Worm (Caenorhabditis elegans) whole organism, late embryonic: ENCODE results near the gene srx-54.

Experiments
- F13H6.1 ChIP-seq: sonication (generic microtip); optimal IDR thresholded peaks from 2 replicates; lab custom pipeline; 2016; ENCODE audit warnings: missing genetic modification characterization, missing compliant biosample characterization
- K02D7.2 ChIP-seq: sonication (generic microtip); optimal IDR thresholded peaks from 2 replicates; lab custom pipeline; 2017; ENCODE audit warnings: mild to moderate bottlenecking, missing genetic modification characterization, missing compliant biosample characterization
- ahr-1 ChIP-seq: sonication (generic microtip); optimal IDR thresholded peaks from 2 replicates; lab custom pipeline; 2016; ENCODE audit warnings: missing genetic modification characterization, missing compliant biosample characterization
- ceh-19 ChIP-seq: fragments of 200-800 bp; sonication (Bioruptor generic); optimal IDR thresholded peaks from 2 replicates; lab custom pipeline; 2018; ENCODE audit warnings: mild to moderate bottlenecking, missing genetic modification characterization, missing compliant biosample characterization
- ceh-22 ChIP-seq: sonication (generic microtip); optimal IDR thresholded peaks from 2 replicates; lab custom pipeline; 2017; ENCODE audit warnings: missing biosample characterization, missing genetic modification characterization
- ceh-24 ChIP-seq: sonication (generic microtip); optimal IDR thresholded peaks from 2 replicates; lab custom pipeline; 2016; ENCODE audit warnings: mild to moderate bottlenecking, missing genetic modification characterization, missing compliant biosample characterization
- ceh-48 ChIP-seq: sonication (generic microtip); optimal IDR thresholded peaks from 2 replicates; lab custom pipeline; 2016; ENCODE audit warnings: missing genetic modification characterization, inconsistent platforms, missing compliant biosample characterization
- ceh-6 ChIP-seq: fragments of 200-800 bp; sonication (Bioruptor generic); optimal IDR thresholded peaks from 2 replicates; lab custom pipeline; 2018; ENCODE audit warnings: mild to moderate bottlenecking, missing genetic modification characterization, missing compliant biosample characterization
- che-1 ChIP-seq: sonication (generic microtip); optimal IDR thresholded peaks from 2 replicates; lab custom pipeline; 2016; ENCODE audit warnings: mild to moderate bottlenecking, missing genetic modification characterization, missing compliant biosample characterization
- elt-2 ChIP-seq: sonication (generic microtip); optimal IDR thresholded peaks from 2 replicates; lab custom pipeline; 2016; ENCODE audit warnings: missing genetic modification reagents, missing genetic modification characterization, missing compliant biosample characterization
- fkh-10 ChIP-seq: fragments of 150-350 bp; optimal IDR thresholded peaks from 2 replicates; lab custom pipeline; 2014; ENCODE audit warnings: missing biosample characterization, missing genetic modification reagents, missing genetic modification characterization
- fkh-6 ChIP-seq: sonication (generic microtip); optimal IDR thresholded peaks from 2 replicates; lab custom pipeline; 2016; ENCODE audit warnings: missing genetic modification characterization, missing compliant biosample characterization
- gmeb-2 ChIP-seq: sonication (generic microtip); optimal IDR thresholded peaks from 2 replicates; lab custom pipeline; 2016; ENCODE audit warnings: missing genetic modification characterization, inconsistent platforms, missing compliant biosample characterization
- hlh-15 ChIP-seq: sonication (generic microtip); optimal IDR thresholded peaks from 2 replicates; lab custom pipeline; 2016; ENCODE audit warnings: missing genetic modification characterization, missing compliant biosample characterization
- hlh-6 ChIP-seq: sonication (generic microtip); optimal IDR thresholded peaks from 2 replicates; lab custom pipeline; 2016; ENCODE audit warnings: missing genotype, missing genetic modification characterization, missing compliant biosample characterization
- hlh-8 ChIP-seq: sonication (generic microtip); optimal IDR thresholded peaks from 2 replicates; lab custom pipeline; 2016; ENCODE audit warnings: missing genotype, missing genetic modification characterization, missing compliant biosample characterization
- lim-6 ChIP-seq: sonication (generic microtip); optimal IDR thresholded peaks from 2 replicates; lab custom pipeline; 2016; ENCODE audit warnings: missing genetic modification characterization, missing compliant biosample characterization
- lin-11 ChIP-seq: fragments of 200-800 bp; sonication (Bioruptor generic); optimal IDR thresholded peaks from 2 replicates; lab custom pipeline; 2018; ENCODE audit warnings: mild to moderate bottlenecking, missing genetic modification characterization, missing compliant biosample characterization
- madf-2 ChIP-seq: sonication (generic microtip); optimal IDR thresholded peaks from 2 replicates; lab custom pipeline; 2017; ENCODE audit warnings: missing genetic modification characterization, missing compliant biosample characterization
- mec-3 ChIP-seq: sonication (generic microtip); optimal IDR thresholded peaks from 2 replicates; lab custom pipeline; 2016; ENCODE audit warnings: borderline replicate concordance, missing genetic modification characterization, missing compliant biosample characterization
- nfya-1 ChIP-seq: sonication (generic microtip); optimal IDR thresholded peaks from 2 replicates; lab custom pipeline; 2017; ENCODE audit warnings: missing genetic modification characterization, mild to moderate bottlenecking, missing compliant biosample characterization, antibody characterized with exemption, moderate library complexity
- nhr-11 ChIP-seq: fragments of 150-350 bp; optimal IDR thresholded peaks from 2 replicates; lab custom pipeline; 2014; ENCODE audit warnings: missing biosample characterization, missing genetic modification characterization
- npax-4 ChIP-seq: sonication (generic microtip); optimal IDR thresholded peaks from 2 replicates; lab custom pipeline; 2016; ENCODE audit warnings: missing genetic modification characterization, missing compliant biosample characterization
- pat-9 ChIP-seq: fragments of 200-800 bp; sonication (Bioruptor generic); optimal IDR thresholded peaks from 2 replicates; lab custom pipeline; 2018; ENCODE audit warnings: mild to moderate bottlenecking, missing genetic modification characterization, moderate library complexity, missing compliant biosample characterization
- pax-1 ChIP-seq: fragments of 150-350 bp; optimal IDR thresholded peaks from 2 replicates; lab custom pipeline; 2014; ENCODE audit warnings: missing biosample characterization, missing genetic modification characterization
- pha-2 ChIP-seq: sonication (generic microtip); optimal IDR thresholded peaks from 2 replicates; lab custom pipeline; 2017; ENCODE audit warnings: mild to moderate bottlenecking, missing genetic modification characterization, missing compliant biosample characterization
- pha-4 ChIP-seq: fragments of 150-350 bp; optimal IDR thresholded peaks from 2 replicates; lab custom pipeline; 2018; ENCODE audit warnings: missing biosample characterization, missing genetic modification reagents, missing genetic modification characterization
- pqm-1 ChIP-seq: sonication (generic microtip); optimal IDR thresholded peaks from 2 replicates; lab custom pipeline; 2016; ENCODE audit warnings: missing genetic modification characterization, missing compliant biosample characterization
- pros-1 ChIP-seq: fragments of 150-350 bp; optimal IDR thresholded peaks from 2 replicates; lab custom pipeline; 2014; ENCODE audit warnings: missing biosample characterization, missing genetic modification reagents, missing genetic modification characterization
- ref-2 ChIP-seq: sonication (generic microtip); optimal IDR thresholded peaks from 2 replicates; lab custom pipeline; 2016; ENCODE audit warnings: missing genetic modification characterization, missing compliant biosample characterization
- sdc-2 ChIP-seq: sonication (generic microtip); optimal IDR thresholded peaks from 2 replicates; lab custom pipeline; 2016; ENCODE audit warnings: missing genotype, missing genetic modification characterization, missing compliant biosample characterization
- sox-2 ChIP-seq: fragments of 200-800 bp; sonication (Bioruptor generic); IDR thresholded peaks from 2 replicates; pipeline ENCODE4 v1.3.6; 2022; ENCODE audit warnings: missing genetic modification reagents, missing genetic modification characterization, missing compliant biosample characterization
- syd-9 ChIP-seq: sonication (generic microtip); optimal IDR thresholded peaks from 2 replicates; lab custom pipeline; 2016; ENCODE audit warnings: mild to moderate bottlenecking, missing genetic modification characterization, moderate library complexity, missing compliant biosample characterization
- tbx-7 ChIP-seq: sonication (generic microtip); optimal IDR thresholded peaks from 2 replicates; lab custom pipeline; 2016; ENCODE audit warnings: missing genotype, missing genetic modification characterization, missing compliant biosample characterization
- unc-86 ChIP-seq: sonication (generic microtip); optimal IDR thresholded peaks from 2 replicates; lab custom pipeline; 2016; ENCODE audit warnings: missing genetic modification characterization, missing compliant biosample characterization
- zip-5 ChIP-seq: sonication (generic microtip); optimal IDR thresholded peaks from 2 replicates; lab custom pipeline; 2016; ENCODE audit warnings: missing genetic modification characterization, missing compliant biosample characterization

Gene srx-54

DNA sequence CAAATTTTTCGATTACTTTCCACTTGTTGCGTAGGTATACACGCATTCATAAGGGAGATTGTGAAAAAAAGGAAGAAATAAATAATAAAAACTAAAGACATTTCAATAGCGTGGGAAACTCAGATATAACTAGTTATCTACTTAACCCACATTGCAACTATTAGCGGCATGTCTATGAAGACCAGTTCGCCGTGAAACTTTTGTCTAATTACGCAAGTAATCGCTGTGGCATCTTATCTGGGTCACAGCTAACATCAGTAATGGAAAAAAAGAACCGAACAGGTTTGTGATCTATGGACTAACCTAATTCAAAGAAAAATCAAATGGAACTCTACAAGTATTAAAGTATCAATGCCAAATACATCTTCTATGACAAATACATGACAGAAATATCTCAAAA lies 38.2 kb downstream of the srx-54 start, which contains the start of gene clec-241:
Gene clec-241 (minus strand): TSS at position 101 of the 400 bp plus-strand sequence.
- TF ChIP-seq che-1 (tag; lab: Kevin White, UChicago) (no peak), K02D7.2 (tag; lab: Kevin White, UChicago) (no peak), ceh-6 (GFP tag; lab: Kevin White, UChicago) (no peak), pha-2 (tag; lab: Kevin White, UChicago) (no peak), hlh-15 (no peak), npax-4 (tag; lab: Kevin White, UChicago) (no peak), hlh-8 (tag; lab: Kevin White, UChicago) (no peak), zip-5 (tag; lab: Kevin White, UChicago) (no peak), ceh-24 (tag; lab: Kevin White, UChicago) (no peak), unc-86 (tag; lab: Kevin White, UChicago) (no peak)

DNA sequence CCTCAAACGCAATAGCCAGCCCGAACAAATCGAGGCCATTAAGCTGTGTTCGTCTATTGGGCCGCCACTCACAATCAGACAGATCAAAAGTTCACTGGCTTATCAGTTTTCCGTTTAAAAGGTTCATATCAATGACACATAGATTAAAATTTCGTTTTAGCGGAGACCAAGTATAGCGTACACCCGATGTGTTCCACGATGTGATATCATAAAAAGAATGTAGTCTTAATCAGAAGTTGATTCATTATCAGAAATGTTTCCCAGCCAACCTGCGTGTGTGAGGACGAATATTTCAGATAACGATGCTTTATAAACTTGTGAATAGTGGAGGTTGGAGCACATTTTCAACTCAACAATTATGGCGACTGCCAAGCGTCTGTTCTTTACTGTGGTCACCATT lies 39.0 kb downstream of the srx-54 start, which contains the start of gene clc-13:
Gene clc-13 (plus strand): TSS at position 359 of the 400 bp plus-strand sequence.
- TF ChIP-seq mec-3 (tag; lab: Kevin White, UChicago) (no peak), hlh-6 (tag; lab: Kevin White, UChicago) (no peak), lin-11 (no peak), ceh-19 (no peak), elt-2 (tag; lab: Kevin White, UChicago) (peak; percentile 89), pha-2 (tag; lab: Kevin White, UChicago) (no peak), F13H6.1 (no peak), unc-86 (tag; lab: Kevin White, UChicago) (no peak)

DNA sequence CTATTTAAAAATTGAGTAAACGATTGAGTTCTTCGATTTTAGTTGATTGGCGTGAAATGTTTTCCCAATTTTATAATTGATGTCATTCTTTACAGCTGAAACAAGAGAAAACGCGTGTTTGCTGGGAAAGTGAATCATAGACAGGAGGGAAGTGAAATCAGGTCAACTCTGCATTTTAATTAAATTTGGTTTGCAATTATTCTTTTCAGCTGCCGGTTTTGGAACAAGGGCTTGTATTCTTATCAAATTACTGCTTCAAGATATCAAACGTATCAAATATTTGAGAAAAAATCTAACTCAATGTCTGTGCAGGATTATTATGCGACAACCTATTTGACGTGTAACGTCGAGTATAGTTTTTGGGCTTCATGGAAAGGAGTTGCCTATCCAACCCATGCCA lies 41.8 kb downstream of the srx-54 start, which contains the start of gene srh-97:
Gene srh-97 (plus strand): TSS at position 301 of the 400 bp plus-strand sequence.
- TF ChIP-seq sox-2 (GFP tag; lab: Robert Waterston, UW) (no peak), sdc-2 (tag; lab: Kevin White, UChicago) (no peak), nhr-11 (no peak), ceh-48 (tag; lab: Kevin White, UChicago) (no peak), pax-1 (tag; lab: Kevin White, UChicago) (no peak), nfya-1 (tag; lab: Kevin White, UChicago) (no peak), fkh-6 (tag; lab: Kevin White, UChicago) (no peak), lim-6 (tag; lab: Kevin White, UChicago) (no peak)
- TF ChIP-seq, all 69 proteins: peak for 0

DNA sequence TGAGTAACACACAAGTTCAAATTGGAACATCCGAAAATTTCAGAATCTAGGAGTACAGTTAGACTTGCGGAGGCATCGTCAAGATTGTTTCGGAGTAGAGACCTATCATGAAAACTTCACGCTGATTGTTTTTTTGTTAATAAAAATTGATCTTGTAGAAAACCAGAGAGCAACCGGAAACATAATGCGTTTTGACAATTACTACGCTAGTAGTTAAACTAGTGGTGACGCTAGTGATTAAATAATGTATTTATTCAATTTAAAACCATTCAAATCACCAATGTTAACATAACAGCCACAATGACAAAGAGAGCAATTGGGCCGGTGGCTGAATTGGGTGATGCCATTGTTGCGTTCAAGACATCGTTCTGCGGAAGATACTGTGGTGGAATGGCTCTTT lies 44.7 kb downstream of the srx-54 start, which contains the start of gene F49H6.17:
Gene F49H6.17 (plus strand): TSS at position 301 of the 400 bp plus-strand sequence.
- no peak for TF ChIP-seq pqm-1 (tag; lab: Kevin White, UChicago)
- TF ChIP-seq madf-2 (tag; lab: Kevin White, UChicago) = no peak
- no peak for TF ChIP-seq pha-2 (tag; lab: Kevin White, UChicago)
- no peak for TF ChIP-seq ahr-1 (tag; lab: Kevin White, UChicago)
- no peak for TF ChIP-seq unc-86 (tag; lab: Kevin White, UChicago)
- TF ChIP-seq pros-1 (tag; lab: Kevin White, UChicago) = no peak
- no peak for TF ChIP-seq zip-5 (tag; lab: Kevin White, UChicago)
- no peak for TF ChIP-seq ref-2 (tag; lab: Kevin White, UChicago)
- TF ChIP-seq gmeb-2 = no peak
- no peak for TF ChIP-seq pat-9 (tag; lab: Kevin White, UChicago)
- TF ChIP-seq fkh-10 (GFP tag; lab: Kevin White, UChicago) = no peak
- no peak for TF ChIP-seq pax-1 (tag; lab: Kevin White, UChicago)
- TF ChIP-seq sdc-2 (tag; lab: Kevin White, UChicago) = no peak
- no peak for TF ChIP-seq tbx-7 (tag; lab: Kevin White, UChicago)
- no peak for TF ChIP-seq syd-9
- no peak for TF ChIP-seq ceh-48 (tag; lab: Kevin White, UChicago)
- no peak for TF ChIP-seq ceh-22 (tag; lab: Kevin White, UChicago)
- no peak for TF ChIP-seq pha-4
- no peak for TF ChIP-seq che-1 (tag; lab: Kevin White, UChicago)
